Worm (Caenorhabditis elegans) whole organism, early embryonic: Measurements from ENCODE around the gene F07C4.11.

Experiments
- F13C5.2 ChIP-seq: sonication (generic microtip); optimal IDR thresholded peaks from 2 replicates; lab custom pipeline; 2017; ENCODE audit warnings: mild to moderate bottlenecking, missing genetic modification characterization, inconsistent platforms, missing compliant biosample characterization
- ama-1 ChIP-seq: fragments of 150-350 bp; optimal IDR thresholded peaks from 2 replicates; lab custom pipeline; 2014
- ceh-36 ChIP-seq: sonication (generic microtip); optimal IDR thresholded peaks from 2 replicates; lab custom pipeline; 2016; ENCODE audit warnings: missing genetic modification characterization, inconsistent platforms, missing compliant biosample characterization
- ets-7 ChIP-seq: sonication (generic microtip); optimal IDR thresholded peaks from 2 replicates; lab custom pipeline; 2016; ENCODE audit warnings: missing genotype, missing genetic modification characterization, missing compliant biosample characterization
- flt-1 ChIP-seq: fragments of 200-800 bp; sonication (Bioruptor generic); IDR thresholded peaks from 2 replicates; pipeline ENCODE4 v1.3.6; 2022; ENCODE audit warnings: missing genetic modification characterization, missing compliant biosample characterization
- hnd-1 ChIP-seq: sonication (generic microtip); optimal IDR thresholded peaks from 2 replicates; lab custom pipeline; 2016; ENCODE audit warnings: missing genetic modification characterization, missing compliant biosample characterization
- tbx-11 ChIP-seq: fragments of 200-800 bp; sonication (Bioruptor generic); IDR thresholded peaks from 2 replicates; pipeline ENCODE4 v1.3.6; 2022; ENCODE audit warnings: missing genetic modification characterization, missing compliant biosample characterization

ce11 chrV:7645454-7645853 is 2.1 kb upstream of the F07C4.11 start, which contains the start of gene str-47:
- TF ChIP-seq flt-1 (GFP tag; lab: Robert Waterston, UW) (no peak), ets-7 (no peak), ceh-36 (tag; lab: Kevin White, UChicago) (no peak), hnd-1 (tag; lab: Kevin White, UChicago) (no peak), tbx-11 (GFP tag; lab: Robert Waterston, UW) (no peak), ama-1 (lab: Kevin White, UChicago) (no peak), F13C5.2 (tag; lab: Kevin White, UChicago) (no peak)
